Fruit fly (Drosophila melanogaster) S2 (cell line): ENCODE measurements around the gene CG12009.

Experiments used
- CG8478 ChIP-seq: fragments of >200 bp; optimal IDR thresholded peaks from 2 replicates; lab custom pipeline; 2018
- CTCF ChIP-seq, 2 experiments: fragments of >200 bp; optimal IDR thresholded peaks; 2 replicates each; lab custom pipeline; 2018

- TF ChIP-seq CG8478 (lab: Kevin White, UChicago) = no peak
- no peak for TF ChIP-seq CTCF (optimal IDR thresholded peaks at IDR 0.05; lab: Kevin White, UChicago)
Observed at dm6 chr3L:3325597-3325924, 34.3 kb downstream of the CG12009 start.
